Worm (Caenorhabditis elegans): ENCODE data around the gene vha-9.

DNA sequence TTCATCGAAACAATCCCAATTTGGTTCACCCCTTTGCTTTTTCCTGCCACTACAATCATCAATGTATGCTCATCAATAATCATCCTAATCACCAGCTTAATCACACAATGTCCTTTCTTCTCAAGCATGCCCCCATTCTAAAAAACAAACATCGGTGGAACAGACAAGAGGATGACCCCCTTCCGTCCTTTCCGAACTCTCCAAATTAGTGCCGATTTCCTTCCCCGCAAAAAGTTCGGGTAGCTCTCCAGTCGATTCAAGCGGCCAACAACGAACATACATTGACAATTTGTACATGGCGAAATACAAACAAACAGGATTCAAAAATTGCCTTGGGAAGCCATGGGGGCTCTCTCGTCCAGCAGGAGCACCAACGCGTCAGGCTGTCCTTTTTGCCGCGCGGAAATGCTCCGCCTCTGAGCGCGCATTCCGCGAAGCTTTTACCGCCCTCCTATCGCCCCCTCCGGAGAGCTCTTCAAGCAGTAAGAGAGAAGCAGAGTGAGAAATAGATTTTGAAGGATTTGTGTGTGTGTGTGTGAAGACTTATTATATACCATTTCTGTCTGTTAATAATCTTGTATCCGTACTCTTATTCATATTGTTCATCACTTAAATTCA lies 22.2 kb upstream of the vha-9 start, which contains the start of gene appg-1:
- TF ChIP-seq mdl-1 (tag; optimal IDR thresholded peaks at IDR 0.05) = no peak
- TF ChIP-seq efl-1 (optimal IDR thresholded peaks at IDR 0.05) = no peak
- no peak for TF ChIP-seq efl-1 (GFP tag; optimal IDR thresholded peaks at IDR 0.05 in 1 of 2)
- no peak for TF ChIP-seq lin-35 (GFP tag; optimal IDR thresholded peaks at IDR 0.05)
- TF ChIP-seq blmp-1 (tag; optimal IDR thresholded peaks at IDR 0.05) = no peak
- TF ChIP-seq unc-86 (tag; optimal IDR thresholded peaks at IDR 0.05) = no peak
- no peak for TF ChIP-seq lsy-2 (tag; optimal IDR thresholded peaks at IDR 0.05)
- no peak for TF ChIP-seq nhr-76 (tag; optimal IDR thresholded peaks at IDR 0.05)
- no peak for TF ChIP-seq snpc-4 (tag; optimal IDR thresholded peaks at IDR 0.05)
